Worm (Caenorhabditis elegans) whole organism, late embryonic: Measurements from ENCODE around the gene abu-14.

Source experiments
- C08G9.2 ChIP-seq: sonication (generic microtip); optimal IDR thresholded peaks from 2 replicates; lab custom pipeline; 2016; ENCODE audit warnings: mild to moderate bottlenecking, missing genetic modification characterization, moderate library complexity, missing compliant biosample characterization
- C38D4.7 ChIP-seq: fragments of 200-800 bp; sonication (Bioruptor generic); optimal IDR thresholded peaks from 2 replicates; lab custom pipeline; 2018; ENCODE audit warnings: mild to moderate bottlenecking, missing genetic modification characterization, moderate library complexity, missing compliant biosample characterization
- F13H6.1 ChIP-seq: sonication (generic microtip); optimal IDR thresholded peaks from 2 replicates; lab custom pipeline; 2016; ENCODE audit warnings: missing genetic modification characterization, missing compliant biosample characterization
- Y22D7AL.16 ChIP-seq: sonication (generic microtip); optimal IDR thresholded peaks from 2 replicates; lab custom pipeline; 2016; ENCODE audit warnings: missing genetic modification characterization, missing compliant biosample characterization
- ama-1 ChIP-seq: fragments of 150-350 bp; optimal IDR thresholded peaks from 2 replicates; lab custom pipeline; 2014
- ceh-14 ChIP-seq: sonication (generic microtip); optimal IDR thresholded peaks from 2 replicates; lab custom pipeline; 2016; ENCODE audit warnings: missing genotype, missing genetic modification characterization, missing compliant biosample characterization
- ceh-18 ChIP-seq: sonication (generic microtip); optimal IDR thresholded peaks from 2 replicates; lab custom pipeline; 2016; ENCODE audit warnings: missing genetic modification characterization, missing compliant biosample characterization
- ceh-19 ChIP-seq: fragments of 200-800 bp; sonication (Bioruptor generic); optimal IDR thresholded peaks from 2 replicates; lab custom pipeline; 2018; ENCODE audit warnings: mild to moderate bottlenecking, missing genetic modification characterization, missing compliant biosample characterization
- ceh-2 ChIP-seq: sonication (generic microtip); optimal IDR thresholded peaks from 2 replicates; lab custom pipeline; 2016; ENCODE audit warnings: missing genotype, missing genetic modification characterization, missing compliant biosample characterization
- ceh-24 ChIP-seq: sonication (generic microtip); optimal IDR thresholded peaks from 2 replicates; lab custom pipeline; 2016; ENCODE audit warnings: mild to moderate bottlenecking, missing genetic modification characterization, missing compliant biosample characterization
- ceh-30 ChIP-seq: fragments of 150-350 bp; optimal IDR thresholded peaks from 2 replicates; lab custom pipeline; 2014; ENCODE audit warnings: missing biosample characterization, missing genetic modification characterization
- ceh-31 ChIP-seq: sonication (generic microtip); optimal IDR thresholded peaks from 2 replicates; lab custom pipeline; 2016; ENCODE audit warnings: missing genetic modification characterization, missing compliant biosample characterization
- ceh-34 ChIP-seq: sonication (generic microtip); optimal IDR thresholded peaks from 2 replicates; lab custom pipeline; 2016; ENCODE audit warnings: mild to moderate bottlenecking, missing genetic modification characterization, missing compliant biosample characterization
- ceh-48 ChIP-seq: sonication (generic microtip); optimal IDR thresholded peaks from 2 replicates; lab custom pipeline; 2016; ENCODE audit warnings: missing genetic modification characterization, inconsistent platforms, missing compliant biosample characterization
- dve-1 ChIP-seq: sonication (generic microtip); optimal IDR thresholded peaks from 2 replicates; lab custom pipeline; 2017; ENCODE audit warnings: antibody characterized with exemption, mild to moderate bottlenecking, missing genetic modification characterization, missing compliant biosample characterization
- elt-2 ChIP-seq: sonication (generic microtip); optimal IDR thresholded peaks from 2 replicates; lab custom pipeline; 2016; ENCODE audit warnings: missing genetic modification reagents, missing genetic modification characterization, missing compliant biosample characterization
- elt-4 ChIP-seq: sonication (generic microtip); optimal IDR thresholded peaks from 2 replicates; lab custom pipeline; 2016; ENCODE audit warnings: missing genetic modification characterization, missing compliant biosample characterization
- ets-4 ChIP-seq: sonication (generic microtip); optimal IDR thresholded peaks from 2 replicates; lab custom pipeline; 2016; ENCODE audit warnings: missing genetic modification characterization, missing compliant biosample characterization
- eyg-1 ChIP-seq: sonication (generic microtip); optimal IDR thresholded peaks from 2 replicates; lab custom pipeline; 2016; ENCODE audit warnings: missing genotype, missing genetic modification characterization, missing compliant biosample characterization
- fax-1 ChIP-seq: sonication (generic microtip); optimal IDR thresholded peaks from 2 replicates; lab custom pipeline; 2016; ENCODE audit warnings: missing genotype, missing genetic modification characterization, missing compliant biosample characterization
- gmeb-2 ChIP-seq: sonication (generic microtip); optimal IDR thresholded peaks from 2 replicates; lab custom pipeline; 2016; ENCODE audit warnings: missing genetic modification characterization, inconsistent platforms, missing compliant biosample characterization
- hlh-15 ChIP-seq: sonication (generic microtip); optimal IDR thresholded peaks from 2 replicates; lab custom pipeline; 2016; ENCODE audit warnings: missing genetic modification characterization, missing compliant biosample characterization
- hlh-30 ChIP-seq: sonication (generic microtip); optimal IDR thresholded peaks from 2 replicates; lab custom pipeline; 2017; ENCODE audit warnings: antibody characterized with exemption, missing genetic modification characterization, missing compliant biosample characterization; ENCODE audit not compliant: insufficient read depth
- lin-11 ChIP-seq: fragments of 200-800 bp; sonication (Bioruptor generic); optimal IDR thresholded peaks from 2 replicates; lab custom pipeline; 2018; ENCODE audit warnings: mild to moderate bottlenecking, missing genetic modification characterization, missing compliant biosample characterization
- mec-3 ChIP-seq: sonication (generic microtip); optimal IDR thresholded peaks from 2 replicates; lab custom pipeline; 2016; ENCODE audit warnings: borderline replicate concordance, missing genetic modification characterization, missing compliant biosample characterization
- nfya-1 ChIP-seq: sonication (generic microtip); optimal IDR thresholded peaks from 2 replicates; lab custom pipeline; 2017; ENCODE audit warnings: missing genetic modification characterization, mild to moderate bottlenecking, missing compliant biosample characterization, antibody characterized with exemption, moderate library complexity
- npax-4 ChIP-seq: sonication (generic microtip); optimal IDR thresholded peaks from 2 replicates; lab custom pipeline; 2016; ENCODE audit warnings: missing genetic modification characterization, missing compliant biosample characterization
- odd-2 ChIP-seq: sonication (generic microtip); optimal IDR thresholded peaks from 2 replicates; lab custom pipeline; 2017; ENCODE audit warnings: antibody characterized with exemption, mild to moderate bottlenecking, missing genetic modification characterization, missing compliant biosample characterization
- pag-3 ChIP-seq: sonication (generic microtip); optimal IDR thresholded peaks from 2 replicates; lab custom pipeline; 2016; ENCODE audit warnings: missing compliant biosample characterization, missing genetic modification characterization, borderline replicate concordance
- pax-1 ChIP-seq: fragments of 150-350 bp; optimal IDR thresholded peaks from 2 replicates; lab custom pipeline; 2014; ENCODE audit warnings: missing biosample characterization, missing genetic modification characterization
- pha-2 ChIP-seq: sonication (generic microtip); optimal IDR thresholded peaks from 2 replicates; lab custom pipeline; 2017; ENCODE audit warnings: mild to moderate bottlenecking, missing genetic modification characterization, missing compliant biosample characterization
- pqm-1 ChIP-seq: sonication (generic microtip); optimal IDR thresholded peaks from 2 replicates; lab custom pipeline; 2016; ENCODE audit warnings: missing genetic modification characterization, missing compliant biosample characterization
- pros-1 ChIP-seq: fragments of 150-350 bp; optimal IDR thresholded peaks from 2 replicates; lab custom pipeline; 2014; ENCODE audit warnings: missing biosample characterization, missing genetic modification reagents, missing genetic modification characterization
- ref-2 ChIP-seq: sonication (generic microtip); optimal IDR thresholded peaks from 2 replicates; lab custom pipeline; 2016; ENCODE audit warnings: missing genetic modification characterization, missing compliant biosample characterization
- rnt-1 ChIP-seq: sonication (generic microtip); optimal IDR thresholded peaks from 2 replicates; lab custom pipeline; 2016; ENCODE audit warnings: missing genetic modification characterization, missing compliant biosample characterization
- sox-4 ChIP-seq: sonication (generic microtip); optimal IDR thresholded peaks from 2 replicates; lab custom pipeline; 2017; ENCODE audit warnings: mild to moderate bottlenecking, missing genetic modification characterization, inconsistent platforms, missing compliant biosample characterization
- syd-9 ChIP-seq: sonication (generic microtip); optimal IDR thresholded peaks from 2 replicates; lab custom pipeline; 2016; ENCODE audit warnings: mild to moderate bottlenecking, missing genetic modification characterization, moderate library complexity, missing compliant biosample characterization
- tbx-2 ChIP-seq: sonication (generic microtip); optimal IDR thresholded peaks from 2 replicates; lab custom pipeline; 2016; ENCODE audit warnings: missing genetic modification characterization, missing compliant biosample characterization
- ttx-3 ChIP-seq: sonication (generic microtip); optimal IDR thresholded peaks from 2 replicates; lab custom pipeline; 2016; ENCODE audit warnings: missing genetic modification reagents, missing genetic modification characterization, missing compliant biosample characterization
- unc-42 ChIP-seq: sonication (generic microtip); optimal IDR thresholded peaks from 2 replicates; lab custom pipeline; 2016; ENCODE audit warnings: missing genotype, missing genetic modification characterization, missing compliant biosample characterization
- unc-55 ChIP-seq: sonication (generic microtip); optimal IDR thresholded peaks from 2 replicates; lab custom pipeline; 2017; ENCODE audit warnings: missing biosample characterization, missing genetic modification reagents, missing genetic modification characterization
- ztf-16 ChIP-seq: sonication (generic microtip); optimal IDR thresholded peaks from 2 replicates; lab custom pipeline; 2017; ENCODE audit warnings: missing genetic modification characterization, missing compliant biosample characterization

Gene abu-14

ce11 chrII:9227134-9227533 is at the start of gene abu-14:
Gene abu-14, minus strand, starts transcription at chrII:9227214.
- TF ChIP-seq pag-3 (tag; lab: Kevin White, UChicago) (no peak), mec-3 (tag; lab: Kevin White, UChicago) (no peak), ref-2 (tag; lab: Kevin White, UChicago) (no peak), ceh-30 (tag; lab: Kevin White, UChicago) (no peak), ceh-18 (no peak), C38D4.7 (GFP tag; lab: Kevin White, UChicago) (no peak), F13H6.1 (tag; lab: Kevin White, UChicago) (no peak), ama-1 (lab: Kevin White, UChicago) (no peak), ceh-2 (tag; lab: Kevin White, UChicago) (no peak), pqm-1 (tag; lab: Kevin White, UChicago) (no peak), ztf-16 (tag; lab: Kevin White, UChicago) (no peak), unc-55 (GFP tag; lab: Kevin White, UChicago) (no peak), C08G9.2 (tag; lab: Kevin White, UChicago) (no peak), elt-2 (tag; lab: Kevin White, UChicago) (no peak), ets-4 (no peak), eyg-1 (no peak)

ce11 chrII:9275173-9275572 is 48.2 kb upstream of the abu-14 start:
- TF ChIP-seq ceh-24 (tag; lab: Kevin White, UChicago): no peak
- TF ChIP-seq C08G9.2 (tag; lab: Kevin White, UChicago): no peak

- TF ChIP-seq ttx-3 (tag; lab: Kevin White, UChicago) (no peak), pax-1 (tag; lab: Kevin White, UChicago) (no peak), fax-1 (no peak), pha-2 (no peak), nfya-1 (no peak), pros-1 (tag; lab: Kevin White, UChicago) (no peak), ceh-31 (tag; lab: Kevin White, UChicago) (no peak), sox-4 (tag; lab: Kevin White, UChicago) (no peak), dve-1 (tag; lab: Kevin White, UChicago) (no peak), elt-2 (tag; lab: Kevin White, UChicago) (no peak)
Observed at ce11 chrII:9274734-9275133, 47.7 kb upstream of the abu-14 start.

- TF ChIP-seq ceh-18 (peak; percentile 67), sox-4 (tag; lab: Kevin White, UChicago) (no peak), eyg-1 (no peak), odd-2 (tag; lab: Kevin White, UChicago) (no peak), lin-11 (no peak), ceh-30 (tag; lab: Kevin White, UChicago) (no peak), Y22D7AL.16 (tag; lab: Kevin White, UChicago) (no peak), unc-42 (tag; lab: Kevin White, UChicago) (peak; percentile 50), elt-2 (tag; lab: Kevin White, UChicago) (peak; percentile 27), ceh-48 (no peak), rnt-1 (peak; percentile 37), ama-1 (lab: Kevin White, UChicago) (no peak), nfya-1 (peak; percentile 81), ceh-31 (tag; lab: Kevin White, UChicago) (peak; percentile 73), hlh-15 (no peak), dve-1 (tag; lab: Kevin White, UChicago) (peak; percentile 2), npax-4 (no peak), gmeb-2 (no peak), syd-9 (tag; lab: Kevin White, UChicago) (no peak), hlh-30 (tag; lab: Kevin White, UChicago) (peak; percentile 98), ceh-19 (GFP tag; lab: Kevin White, UChicago) (no peak), ztf-16 (tag; lab: Kevin White, UChicago) (no peak), ceh-14 (tag; lab: Kevin White, UChicago) (no peak), ceh-34 (tag; lab: Kevin White, UChicago) (peak; percentile 39), pros-1 (tag; lab: Kevin White, UChicago) (peak; percentile 55), unc-55 (GFP tag; lab: Kevin White, UChicago) (peak; percentile 91), ref-2 (tag; lab: Kevin White, UChicago) (peak; percentile 33), ceh-2 (tag; lab: Kevin White, UChicago) (no peak), tbx-2 (tag; lab: Kevin White, UChicago) (peak; percentile 53), elt-4 (tag; lab: Kevin White, UChicago) (no peak)
Observed at ce11 chrII:9273984-9274383, 47.0 kb upstream of the abu-14 start.
